Worm (Caenorhabditis elegans): ENCODE results near the gene ceh-1.

ceh-1 gene

DNA sequence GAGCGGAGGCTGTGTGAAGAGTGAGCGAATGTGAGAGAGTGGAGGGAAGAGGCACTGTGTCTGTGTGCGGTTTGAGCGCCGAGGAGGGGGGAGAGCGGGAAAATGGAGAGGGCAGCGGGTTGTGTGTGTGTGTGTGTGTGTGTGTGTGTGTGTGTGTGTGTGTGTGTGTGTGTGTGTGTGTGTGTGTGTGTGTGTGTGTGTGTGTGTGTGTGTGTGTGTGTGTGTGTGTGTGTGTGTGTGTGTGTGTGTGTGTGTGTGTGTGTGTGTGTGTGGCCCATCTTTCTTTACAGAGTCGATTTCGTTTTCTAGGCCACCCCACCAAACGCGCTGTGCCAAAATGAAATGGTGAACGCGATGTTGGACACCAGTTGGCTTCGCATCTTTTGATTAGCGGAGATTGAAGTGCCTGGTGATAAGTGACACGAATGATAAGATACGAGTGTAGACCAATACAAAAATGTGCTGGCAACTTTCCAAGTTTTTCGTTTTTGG lies 47.5 kb downstream of the ceh-1 start (continued):
- TF ChIP-seq sup-37 (GFP tag; optimal IDR thresholded peaks at IDR 0.05) (peak; percentile 92), efl-3 (GFP tag; optimal IDR thresholded peaks at IDR 0.05) (peak; percentile 71), mab-9 (GFP tag; IDR thresholded peaks at IDR 0.05) (peak; percentile 93), snu-23 (GFP tag; optimal IDR thresholded peaks at IDR 0.05) (peak; percentile 58), nhr-90 (tag; optimal IDR thresholded peaks at IDR 0.05; ENCODE audit: poor library complexity) (peak; percentile 81), pax-3 (tag; optimal IDR thresholded peaks at IDR 0.05) (peak; percentile 93), nhr-20 (tag; optimal IDR thresholded peaks at IDR 0.05) (peak; percentile 36), swsn-7 (tag; optimal IDR thresholded peaks at IDR 0.05) (peak; percentile 82)

ce11 chrX:4605828-4606227 lies 48.1 kb downstream of the ceh-1 start, which contains the start of gene spat-3:
TSS of gene spat-3 (minus strand) at chrX:4605928.
- TF ChIP-seq blmp-1 (tag; optimal IDR thresholded peaks at IDR 0.05), result peak; percentile 7
- no peak for TF ChIP-seq egl-27 (tag; optimal IDR thresholded peaks at IDR 0.05)

ce11 chrX:4604185-4604584 lies 49.8 kb downstream of the ceh-1 start:
- TF ChIP-seq nhr-77 (tag; optimal IDR thresholded peaks at IDR 0.05) (no peak), fkh-10 (GFP tag; optimal IDR thresholded peaks at IDR 0.05) (no peak), blmp-1 (tag; optimal IDR thresholded peaks at IDR 0.05) (peak; percentile 78)

Data from whole organism, L1 larva.